Worm (Caenorhabditis elegans) whole organism, L4/young adult: ENCODE data around the gene oac-31.

Experiments
- W03F9.2 ChIP-seq: fragments of 150-350 bp; optimal IDR thresholded peaks from 2 replicates; lab custom pipeline; 2014; ENCODE audit warnings: missing biosample characterization, missing genetic modification characterization
- dao-5 ChIP-seq: sonication (generic microtip); optimal IDR thresholded peaks from 2 replicates; lab custom pipeline; 2016; ENCODE audit warnings: missing genotype, missing genetic modification characterization, moderate library complexity, missing compliant biosample characterization
- him-1 ChIP-seq: sonication (generic microtip); optimal IDR thresholded peaks from 2 replicates; lab custom pipeline; 2016; ENCODE audit warnings: missing genotype, missing genetic modification reagents, missing genetic modification characterization, missing compliant biosample characterization

The oac-31 gene

DNA sequence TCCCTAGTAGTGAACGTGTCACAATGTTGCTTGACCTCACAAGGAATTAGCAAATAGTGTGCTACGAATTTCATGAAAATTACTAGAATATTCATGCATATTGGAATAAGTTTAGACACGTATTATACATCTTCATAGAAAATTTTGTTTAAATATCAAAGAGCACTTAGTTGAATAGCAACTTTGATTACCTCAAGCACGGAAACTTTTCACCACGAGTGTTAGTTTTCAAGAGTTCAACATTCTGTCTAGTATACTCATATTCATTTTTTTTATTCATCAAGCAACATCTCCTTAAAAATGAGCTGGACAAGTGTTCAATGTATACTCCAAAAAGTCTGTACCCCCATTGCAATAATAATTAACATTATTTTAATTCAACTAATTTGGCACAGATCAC lies 19.2 kb downstream of the oac-31 start, which contains the start of gene str-243:
str-243 (plus strand) TSS at position 301 of the 400 bp plus-strand sequence.
- TF ChIP-seq W03F9.2 (tag; lab: Kevin White, UChicago) = no peak
- TF ChIP-seq dao-5 (tag; lab: Kevin White, UChicago) = no peak
- no peak for TF ChIP-seq him-1 (tag; lab: Kevin White, UChicago)

DNA sequence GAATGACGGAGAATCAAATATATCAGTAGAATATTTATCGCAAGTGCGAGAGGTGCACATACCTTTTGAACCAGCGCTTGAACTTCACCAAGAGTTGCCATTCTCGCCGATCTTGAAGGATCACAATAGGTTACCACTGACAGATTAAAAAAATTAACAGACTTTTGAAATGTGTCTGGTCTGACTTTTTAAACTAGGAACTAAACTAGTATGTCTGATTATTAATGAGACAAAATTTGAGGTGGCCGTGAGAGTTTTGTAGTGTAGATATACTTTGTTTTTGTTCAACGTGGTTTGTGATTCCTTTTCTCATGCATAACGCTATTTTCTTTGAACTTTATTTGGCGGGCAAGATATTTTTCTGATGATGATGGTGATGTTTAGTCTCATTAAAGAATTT lies 19.8 kb downstream of the oac-31 start, which contains the start of gene str-240:
str-240 (minus strand) TSS at position 101 of the 400 bp plus-strand sequence.
- TF ChIP-seq W03F9.2 (tag; lab: Kevin White, UChicago) (no peak), dao-5 (tag; lab: Kevin White, UChicago) (no peak), him-1 (tag; lab: Kevin White, UChicago) (no peak)

DNA sequence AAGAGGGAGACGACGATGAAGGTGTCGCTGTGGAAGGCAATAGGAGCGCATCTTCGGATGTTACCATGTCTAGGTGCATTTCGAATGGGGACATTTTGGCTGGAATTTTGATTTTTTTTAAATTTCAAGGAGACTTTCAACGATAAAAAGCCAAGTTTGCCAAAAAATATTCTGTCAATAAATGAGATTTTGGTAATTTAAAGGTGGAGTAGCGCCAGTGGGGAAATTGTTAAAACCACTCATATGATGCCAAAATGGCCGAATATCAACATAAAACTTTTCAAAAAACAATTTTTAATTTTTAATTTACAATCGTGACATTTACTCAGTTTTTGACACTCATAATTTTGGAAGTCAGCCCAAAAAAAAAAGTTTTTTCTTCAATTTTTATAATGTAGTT lies 30.1 kb downstream of the oac-31 start, which contains the start of gene nhr-260:
nhr-260 (minus strand) TSS at position 101 of the 400 bp plus-strand sequence.
- TF ChIP-seq dao-5 (tag; lab: Kevin White, UChicago) (no peak), W03F9.2 (tag; lab: Kevin White, UChicago) (no peak), him-1 (tag; lab: Kevin White, UChicago) (no peak)

- TF ChIP-seq dao-5 (tag; lab: Kevin White, UChicago) = no peak
- TF ChIP-seq W03F9.2 (tag; lab: Kevin White, UChicago) = no peak
- no peak for TF ChIP-seq him-1 (tag; lab: Kevin White, UChicago)
Measured at ce11 chrV:1505995-1506394, 35.7 kb downstream of the oac-31 start, which contains the start of gene sru-28. Gene sru-28, plus strand, starts transcription at chrV:1506295.

ce11 chrV:1499140-1499539 lies 42.5 kb downstream of the oac-31 start, which contains the start of gene sru-27:
Gene sru-27, plus strand, starts transcription at chrV:1499440.
- TF ChIP-seq dao-5 (tag; lab: Kevin White, UChicago) (no peak), W03F9.2 (tag; lab: Kevin White, UChicago) (no peak), him-1 (tag; lab: Kevin White, UChicago) (no peak)

DNA sequence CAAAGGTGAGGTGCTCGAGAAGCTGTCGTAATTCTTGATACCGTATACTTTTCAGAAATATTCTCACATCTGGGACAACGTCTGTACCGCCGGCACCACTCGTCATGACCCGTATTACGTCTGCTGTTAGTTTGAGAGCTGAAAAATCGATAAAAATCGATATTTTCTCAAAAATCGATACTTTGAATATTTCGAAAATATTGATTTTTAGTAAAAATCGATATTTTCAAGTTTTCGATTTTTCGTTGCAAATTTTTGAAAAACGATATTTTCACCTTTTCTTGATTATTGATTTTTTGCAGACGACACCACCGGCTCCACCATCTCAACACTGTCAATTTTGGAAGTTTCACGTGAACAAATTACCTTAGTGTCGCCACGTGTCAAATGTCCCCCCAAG lies 45.9 kb downstream of the oac-31 start:
- TF ChIP-seq him-1 (tag; lab: Kevin White, UChicago) (no peak), dao-5 (tag; lab: Kevin White, UChicago) (no peak), W03F9.2 (tag; lab: Kevin White, UChicago) (no peak)

DNA sequence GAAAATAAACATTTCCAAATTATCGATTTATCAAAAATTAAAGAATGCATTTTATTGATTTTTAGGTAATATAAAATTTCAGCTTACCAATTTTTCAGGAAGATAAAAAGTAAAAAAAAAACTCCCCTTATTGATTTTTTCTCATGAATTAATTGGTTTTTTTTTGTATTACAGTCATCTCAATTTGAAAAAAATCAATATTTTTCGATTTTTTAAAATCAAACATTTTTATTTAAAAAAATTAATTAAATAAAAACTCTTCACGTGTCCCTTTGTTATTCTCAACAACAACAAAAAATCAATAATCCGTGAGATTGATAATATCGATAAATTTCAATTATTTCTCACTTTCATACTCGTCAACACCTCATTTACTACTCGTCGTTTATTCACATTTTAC lies 46.4 kb downstream of the oac-31 start, which contains the start of gene C38C3.3:
C38C3.3 (plus strand) TSS at position 301 of the 400 bp plus-strand sequence.
- no peak for TF ChIP-seq W03F9.2 (tag; lab: Kevin White, UChicago)
- TF ChIP-seq him-1 (tag; lab: Kevin White, UChicago) = no peak
- TF ChIP-seq dao-5 (tag; lab: Kevin White, UChicago) = no peak

DNA sequence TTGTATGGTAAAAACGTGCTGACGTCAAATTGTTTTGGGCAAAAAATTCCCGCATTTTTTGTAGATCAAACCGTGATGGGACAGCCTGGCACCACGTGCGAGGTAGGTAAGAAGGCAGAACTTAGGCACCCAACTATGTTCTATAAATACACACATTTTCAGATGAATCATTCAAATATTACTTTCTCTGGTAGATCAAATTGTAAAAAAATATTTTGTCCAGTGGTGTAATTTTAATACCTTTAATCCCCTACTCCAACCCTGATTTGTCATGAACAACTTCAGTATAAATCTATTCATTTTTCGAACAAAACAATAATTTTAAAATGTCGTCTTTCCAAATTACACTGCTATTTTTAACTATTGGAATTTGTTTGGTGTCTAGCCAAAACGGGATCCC lies 47.2 kb downstream of the oac-31 start, which contains the start of gene spig-7:
spig-7 (plus strand) TSS at position 301 of the 400 bp plus-strand sequence.
- TF ChIP-seq W03F9.2 (tag; lab: Kevin White, UChicago) = no peak

DNA sequence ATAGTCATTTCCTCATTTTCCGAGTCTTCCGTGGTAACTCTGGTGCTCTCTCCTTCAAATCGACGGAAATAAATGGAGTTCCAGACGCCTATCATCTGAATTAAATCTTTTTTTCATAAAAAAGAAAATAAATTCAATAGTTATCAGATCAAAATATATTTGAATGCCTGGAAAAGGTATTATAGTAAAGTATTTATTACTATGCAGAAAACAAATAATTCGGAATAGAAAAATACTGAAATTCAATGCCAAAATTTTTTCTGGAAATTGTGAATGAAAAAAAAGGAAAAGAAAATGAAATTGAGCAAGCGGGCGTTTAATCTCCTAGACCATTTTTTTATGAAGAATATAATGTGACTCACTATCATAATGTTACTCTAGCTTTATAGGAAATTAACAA lies 50.2 kb downstream of the oac-31 start, which contains the start of gene C38C3.6:
C38C3.6 (minus strand) TSS at position 101 of the 400 bp plus-strand sequence.
- TF ChIP-seq W03F9.2 (tag; lab: Kevin White, UChicago) (no peak), dao-5 (tag; lab: Kevin White, UChicago) (no peak)

DNA sequence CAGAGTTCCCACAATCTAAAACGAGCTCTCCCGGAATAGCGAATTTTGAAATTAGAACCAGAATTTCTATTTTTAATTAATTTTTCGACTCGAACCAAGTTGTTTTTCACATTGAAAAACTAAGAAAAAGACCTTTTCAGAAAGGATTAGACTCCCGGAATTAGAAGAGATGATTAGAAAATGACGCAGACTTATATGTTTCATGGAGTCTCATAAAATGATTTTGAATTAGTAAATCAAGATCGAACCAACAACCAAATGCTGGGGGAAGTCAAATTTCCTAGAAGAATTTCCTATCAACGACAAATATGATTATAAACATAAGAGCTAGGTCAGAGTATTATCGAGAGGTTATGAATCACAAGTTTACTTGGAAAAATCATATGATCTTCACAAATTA lies 53.0 kb downstream of the oac-31 start:
- no peak for TF ChIP-seq him-1 (tag; lab: Kevin White, UChicago)
- no peak for TF ChIP-seq dao-5 (tag; lab: Kevin White, UChicago)
- no peak for TF ChIP-seq W03F9.2 (tag; lab: Kevin White, UChicago)
